Fruit fly (Drosophila melanogaster) whole organism, prepupa: ENCODE measurements around the gene phtm.

ENCODE experiments used
- CG10631 ChIP-seq: fragments of 200-800 bp; sonication (Bioruptor generic); optimal IDR thresholded peaks from 2 replicates; lab custom pipeline; 2016; ENCODE audit warnings: missing biosample characterization, missing genetic modification characterization
- CG10669 ChIP-seq: fragments of 200-800 bp; sonication (Bioruptor generic); optimal IDR thresholded peaks from 3 replicates; lab custom pipeline; 2018; ENCODE audit warnings: missing biosample characterization, mild to moderate bottlenecking, missing genetic modification characterization, moderate library complexity
- CG11902 ChIP-seq: fragments of 200-800 bp; sonication (Bioruptor generic); optimal IDR thresholded peaks from 3 replicates; lab custom pipeline; 2016; ENCODE audit warnings: missing biosample characterization, missing genetic modification characterization
- CG15336 ChIP-seq: fragments of 200-800 bp; sonication (Bioruptor generic); IDR thresholded peaks from 2 replicates; pipeline ENCODE4 v1.3.6; 2022; ENCODE audit warnings: missing biosample characterization, missing genetic modification characterization
- CG16779 ChIP-seq: fragments of 200-800 bp; sonication (Bioruptor generic); optimal IDR thresholded peaks from 3 replicates; lab custom pipeline; 2017; ENCODE audit warnings: missing biosample characterization, mild to moderate bottlenecking, missing genetic modification characterization
- CG3032 ChIP-seq: fragments of 200-800 bp; optimal IDR thresholded peaks from 2 replicates; lab custom pipeline; 2019; ENCODE audit warnings: missing biosample characterization, mild to moderate bottlenecking, missing genetic modification characterization, moderate library complexity
- CG31627 ChIP-seq: fragments of 200-800 bp; sonication (Bioruptor generic); optimal IDR thresholded peaks from 3 replicates; lab custom pipeline; 2016; ENCODE audit warnings: missing biosample characterization, missing genetic modification characterization
- CG32006 ChIP-seq: fragments of 200-800 bp; sonication (Bioruptor generic); optimal IDR thresholded peaks from 3 replicates; lab custom pipeline; 2017; ENCODE audit warnings: missing biosample characterization, mild to moderate bottlenecking, missing genetic modification characterization
- CG3919 ChIP-seq: fragments of 200-800 bp; sonication (Bioruptor generic); optimal IDR thresholded peaks from 3 replicates; lab custom pipeline; 2016; ENCODE audit warnings: missing biosample characterization, missing genetic modification characterization
- CG6163 ChIP-seq: fragments of 200-800 bp; sonication (Bioruptor generic); IDR thresholded peaks from 3 replicates; pipeline ENCODE4 v1.3.6; 2022; ENCODE audit warnings: missing biosample characterization, missing genetic modification characterization
- CG6792 ChIP-seq: fragments of 200-800 bp; sonication (Bioruptor generic); optimal IDR thresholded peaks from 3 replicates; lab custom pipeline; 2016; ENCODE audit warnings: missing biosample characterization, missing genetic modification characterization
- CG6808 ChIP-seq: fragments of 200-800 bp; sonication (Bioruptor generic); optimal IDR thresholded peaks from 3 replicates; lab custom pipeline; 2017; ENCODE audit warnings: missing biosample characterization, missing genetic modification characterization, mild to moderate bottlenecking, moderate library complexity, missing genetic modification reagents
- CG6854 ChIP-seq: fragments of 200-800 bp; sonication (Bioruptor generic); optimal IDR thresholded peaks from 2 replicates; lab custom pipeline; 2017; ENCODE audit warnings: missing biosample characterization, mild to moderate bottlenecking, missing genetic modification characterization
- CG7368 ChIP-seq: fragments of 200-800 bp; sonication (Bioruptor generic); optimal IDR thresholded peaks from 3 replicates; lab custom pipeline; 2016; ENCODE audit warnings: missing biosample characterization, missing genetic modification characterization
- CG8119 ChIP-seq: fragments of 200-800 bp; sonication (Bioruptor generic); IDR thresholded peaks from 3 replicates; pipeline ENCODE4 v1.3.6; 2022; ENCODE audit warnings: missing biosample characterization, missing genetic modification characterization
- CG8319 ChIP-seq: fragments of 200-800 bp; sonication (Bioruptor generic); optimal IDR thresholded peaks from 3 replicates; lab custom pipeline; 2016; ENCODE audit warnings: missing biosample characterization, missing genetic modification characterization
- CG8632 ChIP-seq: fragments of 200-800 bp; sonication (Bioruptor generic); optimal IDR thresholded peaks from 3 replicates; lab custom pipeline; 2016; ENCODE audit warnings: missing biosample characterization, missing genetic modification characterization
- CG9139 ChIP-seq: fragments of 200-800 bp; sonication (Bioruptor generic); optimal IDR thresholded peaks from 3 replicates; lab custom pipeline; 2017; ENCODE audit warnings: missing biosample characterization, mild to moderate bottlenecking, missing genetic modification characterization
- Eip75B ChIP-seq: fragments of 200-800 bp; sonication (Bioruptor generic); optimal IDR thresholded peaks from 3 replicates; lab custom pipeline; 2016; ENCODE audit warnings: missing biosample characterization, missing genetic modification characterization
- Eip78C ChIP-seq: fragments of 200-800 bp; sonication (Bioruptor generic); peaks from one replicate; lab custom pipeline; 2016; ENCODE audit warnings: missing biosample characterization, missing genetic modification characterization
- Eip93F ChIP-seq: fragments of 200-800 bp; sonication (Bioruptor generic); optimal IDR thresholded peaks from 2 replicates; lab custom pipeline; 2016; ENCODE audit warnings: missing biosample characterization, mild to moderate bottlenecking, missing genetic modification characterization
- Ets96B ChIP-seq: fragments of 200-800 bp; optimal IDR thresholded peaks from 2 replicates; lab custom pipeline; 2019; ENCODE audit warnings: missing biosample characterization, mild to moderate bottlenecking, missing genetic modification characterization, moderate library complexity
- Gug ChIP-seq: fragments of 200-800 bp; sonication (Bioruptor generic); IDR thresholded peaks from 2 replicates; pipeline ENCODE4 v1.3.6; 2022; ENCODE audit warnings: missing biosample characterization, missing genetic modification characterization
- Hr38 ChIP-seq: sonication (Bioruptor generic); optimal IDR thresholded peaks from 2 replicates; lab custom pipeline; 2016; ENCODE audit warnings: missing biosample characterization, missing genetic modification characterization
- Hr39 ChIP-seq: fragments of 200-800 bp; sonication (Bioruptor generic); optimal IDR thresholded peaks from 2 replicates; lab custom pipeline; 2016; ENCODE audit warnings: missing biosample characterization, missing genetic modification characterization
- Hr4 ChIP-seq: fragments of 200-800 bp; sonication (Bioruptor generic); optimal IDR thresholded peaks from 3 replicates; lab custom pipeline; 2016; ENCODE audit warnings: missing biosample characterization, missing genetic modification characterization
- Lpt ChIP-seq: fragments of 200-800 bp; sonication (Bioruptor generic); optimal IDR thresholded peaks from 3 replicates; lab custom pipeline; 2016; ENCODE audit warnings: missing biosample characterization, missing genetic modification characterization
- OdsH ChIP-seq: fragments of 200-800 bp; sonication (Bioruptor generic); optimal IDR thresholded peaks from 3 replicates; lab custom pipeline; 2016; ENCODE audit warnings: missing biosample characterization, missing genetic modification characterization
- Sox14 ChIP-seq: fragments of 200-800 bp; sonication (Bioruptor generic); optimal IDR thresholded peaks from 3 replicates; lab custom pipeline; 2016; ENCODE audit warnings: missing biosample characterization, missing genetic modification characterization
- achi ChIP-seq: fragments of 200-800 bp; sonication (Bioruptor generic); optimal IDR thresholded peaks from 3 replicates; lab custom pipeline; 2016; ENCODE audit warnings: missing biosample characterization, missing genetic modification characterization
- dsx ChIP-seq: fragments of 200-800 bp; optimal IDR thresholded peaks from 3 replicates; lab custom pipeline; 2019; ENCODE audit warnings: missing biosample characterization, mild to moderate bottlenecking, missing genetic modification characterization, moderate library complexity; ENCODE audit not compliant: poor library complexity, severe bottlenecking
- eg ChIP-seq: fragments of 200-800 bp; sonication (Bioruptor generic); IDR thresholded peaks from 3 replicates; pipeline ENCODE4 v1.3.6; 2022; ENCODE audit warnings: missing biosample characterization, missing genetic modification characterization
- esn ChIP-seq: fragments of 200-800 bp; sonication (Bioruptor generic); optimal IDR thresholded peaks from 2 replicates; lab custom pipeline; 2016; ENCODE audit warnings: missing biosample characterization, mild to moderate bottlenecking, missing genetic modification characterization, moderate library complexity
- fd85E ChIP-seq: fragments of 200-800 bp; sonication (Bioruptor generic); optimal IDR thresholded peaks from 3 replicates; lab custom pipeline; 2016; ENCODE audit warnings: missing biosample characterization, missing genetic modification characterization
- lz ChIP-seq: fragments of 200-800 bp; sonication (Bioruptor generic); optimal IDR thresholded peaks from 3 replicates; lab custom pipeline; 2016; ENCODE audit warnings: missing biosample characterization, missing genetic modification characterization
- net ChIP-seq: fragments of 200-800 bp; sonication (Bioruptor generic); optimal IDR thresholded peaks from 3 replicates; lab custom pipeline; 2016; ENCODE audit warnings: missing biosample characterization, missing genetic modification characterization
- pdm3 ChIP-seq: fragments of 200-800 bp; sonication (Bioruptor generic); optimal IDR thresholded peaks from 3 replicates; lab custom pipeline; 2016; ENCODE audit warnings: missing biosample characterization, missing genetic modification characterization
- salr ChIP-seq, 2 experiments: fragments of 200-800 bp; sonication (Bioruptor generic); optimal IDR thresholded peaks; 3 replicates each; lab custom pipeline; 2016 to 2018; ENCODE audit warnings: missing biosample characterization in 2 of 2, missing genetic modification characterization in 2 of 2, mild to moderate bottlenecking in 1 of 2
- spab ChIP-seq: fragments of 200-800 bp; sonication (Bioruptor generic); optimal IDR thresholded peaks from 2 replicates; lab custom pipeline; 2017; ENCODE audit warnings: missing biosample characterization, mild to moderate bottlenecking, missing genetic modification characterization, missing genetic modification reagents
- ss ChIP-seq, 2 experiments: fragments of 200-800 bp; sonication (Bioruptor generic); optimal IDR thresholded peaks; 2 replicates in 1 of 2; 3 replicates in 1 of 2; lab custom pipeline; 2017 to 2018; ENCODE audit warnings: mild to moderate bottlenecking in 2 of 2, missing biosample characterization in 2 of 2, missing genetic modification characterization in 2 of 2, moderate library complexity in 1 of 2
- vri ChIP-seq: fragments of 200-800 bp; sonication (Bioruptor generic); optimal IDR thresholded peaks from 3 replicates; lab custom pipeline; 2016; ENCODE audit warnings: missing biosample characterization, mild to moderate bottlenecking, missing genetic modification characterization

phtm gene

dm6 chrX:18684504-18684903 is 1.1 kb upstream of the phtm start (continued):
- no peak for TF ChIP-seq achi (GFP tag; lab: Kevin White, UChicago)
- no peak for TF ChIP-seq eg (GFP tag; lab: Robert Waterston, UW)
- TF ChIP-seq salr (GFP tag; optimal IDR thresholded peaks at IDR 0.05; lab: Kevin White, UChicago), result no peak
- no peak for TF ChIP-seq Lpt (GFP tag; lab: Kevin White, UChicago)
- TF ChIP-seq CG16779, result no peak
- TF ChIP-seq Ets96B (tag; lab: Kevin White, UChicago), result no peak
- no peak for TF ChIP-seq CG15336
- peak; percentile 35 for TF ChIP-seq Eip78C
- TF ChIP-seq Hr38, result no peak
- TF ChIP-seq fd85E (GFP tag; lab: Kevin White, UChicago), result no peak

DNA sequence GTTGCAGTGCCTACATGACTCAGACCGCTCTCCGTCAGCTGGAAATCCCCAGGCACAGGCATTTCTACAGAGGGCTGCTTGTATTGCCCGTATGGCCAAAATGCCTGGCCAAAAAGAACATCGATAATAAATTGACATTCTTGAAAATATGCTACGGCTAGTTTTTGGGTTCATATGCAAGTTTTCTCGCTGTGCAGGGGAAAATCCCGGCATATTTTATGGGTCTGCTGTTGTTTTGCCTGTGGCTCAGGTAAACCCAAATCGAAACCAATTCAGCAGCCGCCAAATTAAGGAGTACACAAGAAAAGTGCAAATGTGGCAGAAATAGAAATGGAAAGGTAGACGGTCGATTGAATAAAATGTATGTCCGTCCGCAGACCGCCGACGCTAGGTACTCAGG is 638 bp upstream of the phtm start:
- TF ChIP-seq CG32006 (GFP tag; lab: Kevin White, UChicago), result no peak
- no peak for TF ChIP-seq CG8319 (GFP tag; lab: Kevin White, UChicago)
- no peak for TF ChIP-seq lz (GFP tag; lab: Kevin White, UChicago)
- no peak for TF ChIP-seq net (GFP tag; lab: Kevin White, UChicago)
- TF ChIP-seq achi (GFP tag; lab: Kevin White, UChicago), result no peak
- no peak for TF ChIP-seq OdsH (GFP tag; lab: Kevin White, UChicago)
- no peak for TF ChIP-seq vri (GFP tag; lab: Kevin White, UChicago)
- no peak for TF ChIP-seq CG3032 (tag; lab: Kevin White, UChicago)
- TF ChIP-seq, all 60 proteins: peak for 0

DNA sequence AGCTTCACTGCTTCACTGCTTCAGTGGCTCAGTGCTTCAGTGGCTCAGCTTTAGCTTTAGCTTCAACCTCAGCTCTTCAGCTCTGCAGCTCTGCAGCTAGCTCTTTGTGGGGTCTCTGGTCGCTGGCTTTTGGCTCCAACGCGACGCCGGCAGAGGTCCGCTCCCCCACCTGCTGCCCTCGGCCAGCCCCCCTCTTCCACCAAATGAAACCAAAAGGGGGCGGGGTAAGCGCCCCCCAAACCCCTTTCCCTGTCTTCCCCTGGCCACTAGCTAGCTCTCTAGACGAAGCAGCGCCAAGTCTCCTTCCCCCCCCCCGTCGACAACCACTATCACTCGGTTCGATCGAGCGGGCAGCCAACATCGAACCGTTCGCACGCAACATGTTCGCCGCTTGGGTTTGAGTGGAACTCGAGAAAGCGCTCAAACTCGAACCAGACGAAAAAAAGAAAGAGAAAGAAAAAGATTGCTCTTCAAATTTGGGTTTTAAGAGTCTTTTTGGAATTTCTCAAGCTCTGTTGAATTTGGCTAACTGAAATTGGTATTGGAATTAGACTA is 7.5 kb downstream of the phtm start, which contains the start of gene Cyp18a1:
Cyp18a1 (minus strand) TSS at position 95 of the 555 bp plus-strand sequence.
- no peak for TF ChIP-seq fd85E (GFP tag; lab: Kevin White, UChicago)
- no peak for TF ChIP-seq pdm3 (GFP tag; lab: Kevin White, UChicago)
- TF ChIP-seq CG10669 (GFP tag; lab: Kevin White, UChicago), result no peak
- TF ChIP-seq, all 60 proteins: peak for 0

dm6 chrX:18695603-18696002 is 10.0 kb downstream of the phtm start:
- TF ChIP-seq ss (GFP tag; optimal IDR thresholded peaks at IDR 0.05; lab: Kevin White, UChicago), result peak in 1 of 2 experiments; percentile 73
- no peak for TF ChIP-seq CG3919

DNA sequence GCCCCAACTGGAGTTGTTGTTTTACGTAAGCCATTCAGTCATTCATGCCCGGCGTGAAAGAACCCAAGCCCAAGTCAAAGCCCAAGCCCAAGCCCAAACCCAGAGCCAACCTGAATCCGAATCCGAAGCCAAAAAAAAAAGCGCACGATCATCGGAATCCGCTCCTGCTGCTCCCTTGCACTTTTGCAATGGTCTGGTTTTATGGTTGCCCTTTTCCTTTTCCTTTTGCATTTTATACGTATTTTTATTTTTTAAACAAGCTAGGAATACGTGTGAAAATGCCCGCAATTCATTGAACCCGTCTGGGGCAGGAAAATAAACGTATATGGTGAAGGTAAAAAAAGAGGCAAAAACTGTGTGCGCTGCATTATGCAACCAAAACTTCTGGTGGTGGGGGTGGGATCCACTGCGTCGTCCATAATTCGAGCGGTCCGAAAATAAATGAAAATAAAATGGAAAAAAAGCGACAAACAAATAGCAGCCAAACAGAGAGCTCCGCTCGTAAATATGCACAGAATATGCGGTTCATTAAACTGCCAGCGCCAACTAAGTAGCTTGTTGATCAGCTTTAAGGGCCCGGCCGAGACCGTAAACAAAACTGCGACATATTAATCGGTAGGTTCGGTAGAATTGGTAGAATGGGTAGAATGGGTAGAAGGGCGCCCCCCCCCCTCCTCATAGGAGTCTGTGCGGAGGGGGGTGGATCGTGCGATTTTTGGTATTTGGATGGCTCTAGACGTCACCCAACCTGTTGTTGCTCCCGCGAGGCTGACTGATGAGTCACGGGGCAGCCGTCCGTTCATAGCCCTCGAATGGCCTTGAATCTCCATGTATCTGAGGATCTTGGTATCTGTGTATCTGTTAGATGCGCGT is 13.9 kb downstream of the phtm start:
- no peak for TF ChIP-seq CG10631 (GFP tag; lab: Kevin White, UChicago)
- TF ChIP-seq spab, result peak; percentile 32
- TF ChIP-seq CG9139 (GFP tag; lab: Kevin White, UChicago), result peak; percentile 43
- TF ChIP-seq Hr39 (GFP tag; lab: Kevin White, UChicago), result no peak
- no peak for TF ChIP-seq Eip75B
- no peak for TF ChIP-seq CG6854 (GFP tag; lab: Kevin White, UChicago)
- no peak for TF ChIP-seq Sox14 (GFP tag; lab: Kevin White, UChicago)
- no peak for TF ChIP-seq Gug (GFP tag; lab: Robert Waterston, UW)
- no peak for TF ChIP-seq vri (GFP tag; lab: Kevin White, UChicago)
- no peak for TF ChIP-seq CG8632 (GFP tag; lab: Kevin White, UChicago)
- TF ChIP-seq Lpt (GFP tag; lab: Kevin White, UChicago), result no peak
- no peak for TF ChIP-seq Hr4 (GFP tag; lab: Kevin White, UChicago)
- no peak for TF ChIP-seq esn (GFP tag; lab: Kevin White, UChicago)
- TF ChIP-seq CG6792 (GFP tag; lab: Kevin White, UChicago), result no peak
- TF ChIP-seq CG6808 (GFP tag; lab: Kevin White, UChicago), result peak; percentile 28
- TF ChIP-seq achi (GFP tag; lab: Kevin White, UChicago), result no peak
- no peak for TF ChIP-seq net (GFP tag; lab: Kevin White, UChicago)
- TF ChIP-seq CG8119, result no peak
- TF ChIP-seq CG11902 (GFP tag; lab: Kevin White, UChicago), result no peak
- TF ChIP-seq CG7368 (GFP tag; lab: Kevin White, UChicago), result no peak
- no peak for TF ChIP-seq Eip93F (GFP tag; lab: Kevin White, UChicago)
- TF ChIP-seq CG31627, result no peak
- peak; percentile 20 for TF ChIP-seq dsx
- TF ChIP-seq CG10669 (GFP tag; lab: Kevin White, UChicago), result no peak
- 0 out of 3 replicates have a peak, but pooled peaks have one; percentile 7 for TF ChIP-seq CG6163 (GFP tag; lab: Robert Waterston, UW)
- TF ChIP-seq ss (GFP tag; optimal IDR thresholded peaks at IDR 0.05; lab: Kevin White, UChicago), result peak; percentile 41 to 51
- peak; percentile 34 for TF ChIP-seq Eip78C
